Fruit fly (Drosophila melanogaster) whole organism, embryonic: ENCODE measurements around the gene CG31832.

Experiments used
- Aef1 ChIP-seq: fragments of 200-800 bp; sonication (Bioruptor generic); IDR thresholded peaks from 3 replicates; pipeline ENCODE4 v1.3.6; 2022; ENCODE audit warnings: missing biosample characterization, missing genetic modification characterization
- Asciz ChIP-seq: fragments of 200-800 bp; sonication (Bioruptor generic); optimal IDR thresholded peaks from 2 replicates; lab custom pipeline; 2017; ENCODE audit warnings: missing biosample characterization, mild to moderate bottlenecking, missing genetic modification characterization, missing genetic modification reagents
- CG10267 ChIP-seq: fragments of 200-800 bp; sonication (Bioruptor generic); optimal IDR thresholded peaks from 2 replicates; lab custom pipeline; 2018; ENCODE audit warnings: missing biosample characterization, mild to moderate bottlenecking, missing genetic modification characterization, moderate library complexity
- CG10462 ChIP-seq: fragments of 200-800 bp; sonication (Bioruptor generic); optimal IDR thresholded peaks from 2 replicates; lab custom pipeline; 2016; ENCODE audit warnings: missing biosample characterization, missing genetic modification characterization
- CG11247 ChIP-seq: fragments of 200-800 bp; sonication (Bioruptor generic); IDR thresholded peaks from 2 replicates; pipeline ENCODE4 v1.3.6; 2022; ENCODE audit warnings: missing biosample characterization, missing genetic modification characterization
- CG14965 ChIP-seq: fragments of 200-800 bp; sonication (Bioruptor generic); optimal IDR thresholded peaks from 2 replicates; lab custom pipeline; 2016; ENCODE audit warnings: missing biosample characterization, missing genetic modification characterization, borderline replicate concordance
- CG2712 ChIP-seq: fragments of 200-800 bp; optimal IDR thresholded peaks from 3 replicates; lab custom pipeline; 2019; ENCODE audit warnings: missing biosample characterization, mild to moderate bottlenecking, missing genetic modification characterization, moderate library complexity
- CG32772 ChIP-seq: fragments of 200-800 bp; sonication (Bioruptor generic); IDR thresholded peaks from 2 replicates; pipeline ENCODE4 v1.3.6; 2022; ENCODE audit warnings: missing biosample characterization, missing genetic modification characterization
- CG42726 ChIP-seq: fragments of 200-800 bp; sonication (Bioruptor generic); IDR thresholded peaks from 2 replicates; pipeline ENCODE4 v1.3.6; 2022; ENCODE audit warnings: missing biosample characterization, missing genetic modification characterization; ENCODE audit not compliant: partially characterized antibody
- CG4328 ChIP-seq: fragments of 200-800 bp; sonication (Bioruptor generic); optimal IDR thresholded peaks from 3 replicates; lab custom pipeline; 2017; ENCODE audit warnings: missing biosample characterization, missing genetic modification reagents, missing genetic modification characterization
- CG5180 ChIP-seq: fragments of 200-800 bp; sonication (Bioruptor generic); optimal IDR thresholded peaks from 3 replicates; lab custom pipeline; 2017; ENCODE audit warnings: missing biosample characterization, missing genetic modification characterization, mild to moderate bottlenecking, moderate library complexity, missing genetic modification reagents
- CG6272 ChIP-seq: fragments of 200-800 bp; sonication (Bioruptor generic); IDR thresholded peaks from 2 replicates; pipeline ENCODE4 v1.3.6; 2022; ENCODE audit warnings: missing biosample characterization, missing genetic modification characterization
- CG6854 ChIP-seq: fragments of 200-800 bp; sonication (Bioruptor generic); optimal IDR thresholded peaks from 3 replicates; lab custom pipeline; 2017; ENCODE audit warnings: missing biosample characterization, mild to moderate bottlenecking, missing genetic modification characterization
- CG7357 ChIP-seq: fragments of 200-800 bp; sonication (Bioruptor generic); IDR thresholded peaks from 3 replicates; pipeline ENCODE4 v1.3.6; 2022; ENCODE audit warnings: missing biosample characterization, missing genetic modification characterization
- CG7556 ChIP-seq: fragments of 200-800 bp; sonication (Bioruptor generic); optimal IDR thresholded peaks from 2 replicates; lab custom pipeline; 2017; ENCODE audit warnings: missing biosample characterization, mild to moderate bottlenecking, missing genetic modification characterization
- CG7987 ChIP-seq: fragments of 200-800 bp; sonication (Bioruptor generic); optimal IDR thresholded peaks from 2 replicates; lab custom pipeline; 2018; ENCODE audit warnings: missing biosample characterization, mild to moderate bottlenecking, missing genetic modification characterization, moderate library complexity
- CG9215 ChIP-seq: fragments of 200-800 bp; sonication (Bioruptor generic); IDR thresholded peaks from 2 replicates; pipeline ENCODE4 v1.3.6; 2022; ENCODE audit warnings: missing biosample characterization, missing genetic modification characterization
- CG9609 ChIP-seq: fragments of 200-800 bp; sonication (Bioruptor generic); optimal IDR thresholded peaks from 3 replicates; lab custom pipeline; 2016; ENCODE audit warnings: missing biosample characterization, missing genetic modification characterization
- CG9932 ChIP-seq: fragments of 200-800 bp; sonication (Bioruptor generic); IDR thresholded peaks from 2 replicates; pipeline ENCODE4 v1.3.6; 2022; ENCODE audit warnings: missing biosample characterization, missing genetic modification characterization
- CTCF ChIP-seq: fragments of 200-800 bp; sonication (Bioruptor generic); optimal IDR thresholded peaks from 2 replicates; lab custom pipeline; 2017; ENCODE audit warnings: missing biosample characterization, mild to moderate bottlenecking, missing genetic modification characterization, moderate library complexity
- Dad ChIP-seq: fragments of 200-800 bp; sonication (Bioruptor generic); optimal IDR thresholded peaks from 3 replicates; lab custom pipeline; 2016; ENCODE audit warnings: missing biosample characterization, missing genetic modification characterization
- Drgx ChIP-seq: fragments of 200-800 bp; sonication (Bioruptor generic); IDR thresholded peaks from 2 replicates; pipeline ENCODE4 v1.3.6; 2022; ENCODE audit warnings: missing biosample characterization, missing genetic modification characterization
- Elba2 ChIP-seq: fragments of 200-800 bp; sonication (Bioruptor generic); optimal IDR thresholded peaks from 3 replicates; lab custom pipeline; 2016; ENCODE audit warnings: missing biosample characterization, missing genetic modification characterization
- H15 ChIP-seq: fragments of 200-800 bp; sonication (Bioruptor generic); IDR thresholded peaks from 3 replicates; pipeline ENCODE4 v1.3.6; 2022; ENCODE audit warnings: missing biosample characterization, missing genetic modification characterization
- HLH4C ChIP-seq: fragments of 200-800 bp; sonication (Bioruptor generic); IDR thresholded peaks from 3 replicates; pipeline ENCODE4 v1.3.6; 2022; ENCODE audit warnings: missing biosample characterization, missing genetic modification characterization; ENCODE audit not compliant: partially characterized antibody
- HLH54F ChIP-seq: fragments of 200-800 bp; sonication (Bioruptor generic); optimal IDR thresholded peaks from 3 replicates; lab custom pipeline; 2016; ENCODE audit warnings: missing biosample characterization, missing genetic modification characterization
- Hmr ChIP-seq: fragments of 200-800 bp; sonication (Bioruptor generic); optimal IDR thresholded peaks from 3 replicates; lab custom pipeline; 2017; ENCODE audit warnings: mild to moderate bottlenecking, missing biosample characterization, missing genetic modification reagents, missing genetic modification characterization
- Meics ChIP-seq: fragments of 200-800 bp; sonication (Bioruptor generic); optimal IDR thresholded peaks from 2 replicates; lab custom pipeline; 2017; ENCODE audit warnings: missing biosample characterization, mild to moderate bottlenecking, missing genetic modification characterization
- NC2α ChIP-seq: fragments of 200-800 bp; sonication (Bioruptor generic); optimal IDR thresholded peaks from 2 replicates; lab custom pipeline; 2016; ENCODE audit warnings: missing biosample characterization, missing genetic modification characterization
- Nf-YC ChIP-seq: fragments of 200-800 bp; optimal IDR thresholded peaks from 3 replicates; lab custom pipeline; 2019; ENCODE audit warnings: missing biosample characterization, mild to moderate bottlenecking, missing genetic modification characterization, moderate library complexity
- Ravus ChIP-seq: fragments of 200-800 bp; sonication (Bioruptor generic); IDR thresholded peaks from 2 replicates; pipeline ENCODE4 v1.3.6; 2022; ENCODE audit warnings: missing biosample characterization, missing genetic modification characterization
- Scr ChIP-seq: fragments of 200-800 bp; sonication (Bioruptor generic); IDR thresholded peaks from 2 replicates; pipeline ENCODE4 v1.3.6; 2022; ENCODE audit warnings: missing biosample characterization, missing genetic modification characterization; ENCODE audit not compliant: partially characterized antibody
- Sox100B ChIP-seq: fragments of 200-800 bp; sonication (Bioruptor generic); optimal IDR thresholded peaks from 3 replicates; lab custom pipeline; 2018; ENCODE audit warnings: missing biosample characterization, mild to moderate bottlenecking, missing genetic modification characterization
- amos ChIP-seq: fragments of 200-800 bp; sonication (Bioruptor generic); IDR thresholded peaks from 2 replicates; pipeline ENCODE4 v1.3.6; 2022; ENCODE audit warnings: missing biosample characterization, missing genetic modification characterization; ENCODE audit not compliant: partially characterized antibody
- ap ChIP-seq: fragments of 200-800 bp; sonication (Bioruptor generic); IDR thresholded peaks from 2 replicates; pipeline ENCODE4 v1.3.6; 2022; ENCODE audit warnings: missing biosample characterization, missing genetic modification characterization
- ara ChIP-seq: fragments of 200-800 bp; sonication (Bioruptor generic); IDR thresholded peaks from 2 replicates; pipeline ENCODE4 v1.3.6; 2022; ENCODE audit warnings: missing biosample characterization, missing genetic modification characterization
- bbx ChIP-seq: fragments of 200-800 bp; sonication (Bioruptor generic); IDR thresholded peaks from 2 replicates; pipeline ENCODE4 v1.3.6; 2022; ENCODE audit warnings: missing biosample characterization, missing genetic modification characterization; ENCODE audit not compliant: partially characterized antibody
- bsh ChIP-seq, 2 experiments: fragments of 200-800 bp; sonication (Bioruptor generic); optimal IDR thresholded peaks; 2 replicates each; lab custom pipeline; 2017 to 2018; ENCODE audit warnings: mild to moderate bottlenecking in 2 of 2, missing biosample characterization in 2 of 2, missing genetic modification characterization in 2 of 2, moderate library complexity in 1 of 2
- chinmo ChIP-seq: fragments of 200-800 bp; sonication (Bioruptor generic); IDR thresholded peaks from 4 replicates; pipeline ENCODE4 v1.3.6; 2022; ENCODE audit warnings: missing biosample characterization, missing genetic modification characterization; ENCODE audit not compliant: partially characterized antibody
- crc ChIP-seq: fragments of 200-800 bp; sonication (Bioruptor generic); optimal IDR thresholded peaks from 2 replicates; lab custom pipeline; 2016; ENCODE audit warnings: missing biosample characterization, missing genetic modification characterization
- da ChIP-seq: fragments of 200-800 bp; sonication (Bioruptor generic); optimal IDR thresholded peaks from 2 replicates; lab custom pipeline; 2016; ENCODE audit warnings: missing biosample characterization, missing genetic modification characterization
- emc ChIP-seq: fragments of 200-800 bp; sonication (Bioruptor generic); optimal IDR thresholded peaks from 2 replicates; lab custom pipeline; 2016; ENCODE audit warnings: missing biosample characterization, missing genetic modification characterization
- gce ChIP-seq: fragments of 200-800 bp; sonication (Bioruptor generic); IDR thresholded peaks from 3 replicates; pipeline ENCODE4 v1.3.6; 2022; ENCODE audit warnings: missing biosample characterization, missing genetic modification characterization
- gt ChIP-seq: fragments of 200-800 bp; sonication (Bioruptor generic); IDR thresholded peaks from 2 replicates; pipeline ENCODE4 v1.3.6; 2022; ENCODE audit warnings: missing biosample characterization, missing genetic modification characterization
- hth ChIP-seq: fragments of >200 bp; optimal IDR thresholded peaks from 2 replicates; lab custom pipeline; 2017; ENCODE audit warnings: inconsistent platforms
- lilli ChIP-seq: fragments of 200-800 bp; sonication (Bioruptor generic); optimal IDR thresholded peaks from 3 replicates; lab custom pipeline; 2016; ENCODE audit warnings: missing biosample characterization, missing genetic modification characterization
- org-1 ChIP-seq: fragments of 200-800 bp; sonication (Bioruptor generic); optimal IDR thresholded peaks from 2 replicates; lab custom pipeline; 2017; ENCODE audit warnings: missing biosample characterization, missing genetic modification characterization
- pb ChIP-seq: fragments of 200-800 bp; sonication (Bioruptor generic); optimal IDR thresholded peaks from 3 replicates; lab custom pipeline; 2016; ENCODE audit warnings: missing biosample characterization, missing genetic modification characterization
- run ChIP-seq: fragments of 200-800 bp; sonication (Bioruptor generic); optimal IDR thresholded peaks from 3 replicates; lab custom pipeline; 2018; ENCODE audit warnings: missing biosample characterization, mild to moderate bottlenecking, missing genetic modification characterization
- slbo ChIP-seq: fragments of 200-800 bp; sonication (Bioruptor generic); IDR thresholded peaks from 2 replicates; pipeline ENCODE4 v1.3.6; 2022; ENCODE audit warnings: missing biosample characterization, missing genetic modification characterization
- ssp ChIP-seq: fragments of 200-800 bp; sonication (Bioruptor generic); IDR thresholded peaks from 2 replicates; pipeline ENCODE4 v1.3.6; 2022; ENCODE audit warnings: missing biosample characterization, missing genetic modification characterization
- vvl ChIP-seq: fragments of 200-800 bp; sonication (Bioruptor generic); IDR thresholded peaks from 2 replicates; pipeline ENCODE4 v1.3.6; 2022; ENCODE audit warnings: missing biosample characterization, missing genetic modification characterization

The CG31832 gene

DNA sequence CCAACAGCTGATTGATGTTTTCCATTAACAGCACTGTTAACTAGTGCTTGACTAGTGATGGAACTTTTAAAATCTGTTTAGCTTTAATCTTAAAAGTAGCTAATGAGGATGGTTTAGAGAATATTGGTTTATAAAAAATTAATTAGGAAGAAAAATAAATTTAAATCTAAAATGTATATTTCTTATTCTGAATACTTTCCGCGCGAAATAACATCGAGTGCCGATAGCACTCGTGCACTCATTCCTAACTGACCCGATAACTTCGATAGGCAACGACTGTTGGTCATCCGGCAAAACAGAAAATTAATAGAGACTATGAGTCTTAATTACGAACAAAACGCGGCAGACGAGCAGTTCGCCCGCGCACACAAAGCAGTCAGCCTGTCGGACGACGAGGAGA is 21.8 kb downstream of the CG31832 start, which contains the start of the genes THG and Rnmt (continued):
- TF ChIP-seq CG6272 (peak; percentile 84), amos (GFP tag; lab: Robert Waterston, UW) (peak; percentile 83), CG6854 (GFP tag; lab: Kevin White, UChicago) (no peak), Scr (GFP tag; lab: Robert Waterston, UW) (peak; percentile 92), crc (GFP tag; lab: Kevin White, UChicago) (peak; percentile 41), CG9932 (peak; percentile 94), NC2α (GFP tag; lab: Kevin White, UChicago) (no peak), pb (no peak), HLH4C (GFP tag; lab: Robert Waterston, UW) (peak; percentile 85), CG42726 (GFP tag; lab: Robert Waterston, UW) (peak; percentile 46; the same call in 1 of the 2 replicates), chinmo (GFP tag; lab: Robert Waterston, UW) (no peak), CG10267 (tag; lab: Kevin White, UChicago) (peak; percentile 84), CG11247 (GFP tag; lab: Robert Waterston, UW) (peak; percentile 89), slbo (peak; percentile 90), gce (peak; percentile 83; the same call in 2 of the 3 replicates), CG7987 (GFP tag; lab: Kevin White, UChicago) (no peak), HLH54F (GFP tag; lab: Kevin White, UChicago) (peak; percentile 66), Nf-YC (peak; percentile 75), gt (peak; percentile 59), da (no peak), Dad (peak; percentile 64), Meics (peak; percentile 72), lilli (GFP tag; lab: Kevin White, UChicago) (peak; percentile 90), CG10462 (peak; percentile 71), bsh (GFP tag; optimal IDR thresholded peaks at IDR 0.05; lab: Kevin White, UChicago) (peak in 1 of 2 experiments; percentile 86), Asciz (GFP tag; lab: Kevin White, UChicago) (peak; percentile 14), Elba2 (peak; percentile 39), CG9215 (GFP tag; lab: Robert Waterston, UW) (peak; percentile 77), CG2712 (peak; percentile 86), Sox100B (GFP tag; lab: Kevin White, UChicago) (peak; percentile 60), CG7357 (GFP tag; lab: Robert Waterston, UW) (no peak; the same call in 2 of the 3 replicates), Hmr (peak; percentile 81), vvl (peak; percentile 92), CTCF (GFP tag; lab: Kevin White, UChicago) (no peak), CG4328 (GFP tag; lab: Kevin White, UChicago) (peak; percentile 50), Aef1 (GFP tag; lab: Robert Waterston, UW) (peak; percentile 82), CG5180 (GFP tag; lab: Kevin White, UChicago) (no peak), CG32772 (peak; percentile 76), ssp (peak; percentile 66), bbx (peak; percentile 81), ara (GFP tag; lab: Robert Waterston, UW) (peak; percentile 86), Ravus (peak; percentile 28; the same call in 1 of the 2 replicates), H15 (GFP tag; lab: Robert Waterston, UW) (peak; percentile 83), emc (GFP tag; lab: Kevin White, UChicago) (no peak), org-1 (GFP tag; lab: Kevin White, UChicago) (no peak), CG9609 (GFP tag; lab: Kevin White, UChicago) (no peak), hth (lab: Kevin White, UChicago) (no peak), run (tag; lab: Kevin White, UChicago) (peak; percentile 12), ap (peak; percentile 74), CG14965 (GFP tag; lab: Kevin White, UChicago) (no peak), Drgx (GFP tag; lab: Robert Waterston, UW) (peak; percentile 55), CG7556 (GFP tag; lab: Kevin White, UChicago) (peak; percentile 84)
